Fruit fly (Drosophila melanogaster) whole organism, embryonic: ENCODE measurements around the gene CG31495.

Experiments
- Asciz ChIP-seq: fragments of 200-800 bp; sonication (Bioruptor generic); optimal IDR thresholded peaks from 2 replicates; lab custom pipeline; 2017; ENCODE audit warnings: missing biosample characterization, mild to moderate bottlenecking, missing genetic modification characterization, missing genetic modification reagents
- Blimp-1 ChIP-seq: fragments of 200-800 bp; sonication (Bioruptor generic); optimal IDR thresholded peaks from 3 replicates; lab custom pipeline; 2018; ENCODE audit warnings: missing biosample characterization, missing genetic modification characterization, mild to moderate bottlenecking, moderate library complexity, missing genetic modification reagents
- CG10959 ChIP-seq: fragments of 200-800 bp; sonication (Bioruptor generic); IDR thresholded peaks from 2 replicates; pipeline ENCODE4 v1.3.6; 2022; ENCODE audit warnings: missing biosample characterization, missing genetic modification characterization
- CG10979 ChIP-seq: fragments of 200-800 bp; sonication (Bioruptor generic); optimal IDR thresholded peaks from 2 replicates; lab custom pipeline; 2018; ENCODE audit warnings: missing biosample characterization, mild to moderate bottlenecking, missing genetic modification characterization, moderate library complexity
- CG11560 ChIP-seq: fragments of 200-800 bp; sonication (Bioruptor generic); IDR thresholded peaks from 3 replicates; pipeline ENCODE4 v1.3.6; 2022; ENCODE audit warnings: missing biosample characterization, missing genetic modification characterization
- CG12155 ChIP-seq: fragments of 200-800 bp; sonication (Bioruptor generic); optimal IDR thresholded peaks from 3 replicates; lab custom pipeline; 2016; ENCODE audit warnings: missing biosample characterization, missing genetic modification characterization
- CG13424 ChIP-seq: fragments of 200-800 bp; sonication (Bioruptor generic); optimal IDR thresholded peaks from 2 replicates; lab custom pipeline; 2019; ENCODE audit warnings: missing biosample characterization, mild to moderate bottlenecking, missing genetic modification characterization, moderate library complexity
- CG15073 ChIP-seq: fragments of 200-800 bp; sonication (Bioruptor generic); optimal IDR thresholded peaks from 2 replicates; lab custom pipeline; 2016; ENCODE audit warnings: missing biosample characterization, missing genetic modification characterization
- CG15269 ChIP-seq: fragments of 200-800 bp; sonication (Bioruptor generic); optimal IDR thresholded peaks from 2 replicates; lab custom pipeline; 2018; ENCODE audit warnings: missing biosample characterization, mild to moderate bottlenecking, missing genetic modification characterization, moderate library complexity
- CG1647 ChIP-seq: fragments of 200-800 bp; sonication (Bioruptor generic); optimal IDR thresholded peaks from 3 replicates; lab custom pipeline; 2016; ENCODE audit warnings: missing biosample characterization, missing genetic modification characterization
- CG18476 ChIP-seq: fragments of 200-800 bp; sonication (Bioruptor generic); optimal IDR thresholded peaks from 2 replicates; lab custom pipeline; 2016; ENCODE audit warnings: missing biosample characterization, mild to moderate bottlenecking, missing genetic modification characterization
- CG18764 ChIP-seq: fragments of 200-800 bp; sonication (Bioruptor generic); optimal IDR thresholded peaks from 3 replicates; lab custom pipeline; 2016; ENCODE audit warnings: missing biosample characterization, missing genetic modification characterization
- CG2875 ChIP-seq: fragments of 200-800 bp; sonication (Bioruptor generic); optimal IDR thresholded peaks from 2 replicates; lab custom pipeline; 2017; ENCODE audit warnings: missing biosample characterization, mild to moderate bottlenecking, missing genetic modification characterization, missing genetic modification reagents
- CG30020 ChIP-seq: fragments of 200-800 bp; optimal IDR thresholded peaks from 2 replicates; lab custom pipeline; 2019; ENCODE audit warnings: missing biosample characterization, mild to moderate bottlenecking, missing genetic modification characterization, moderate library complexity
- CG31365 ChIP-seq: fragments of 200-800 bp; sonication (Bioruptor generic); optimal IDR thresholded peaks from 2 replicates; lab custom pipeline; 2018; ENCODE audit warnings: missing biosample characterization, mild to moderate bottlenecking, missing genetic modification characterization
- CG33213 ChIP-seq: fragments of 200-800 bp; sonication (Bioruptor generic); optimal IDR thresholded peaks from 3 replicates; lab custom pipeline; 2016; ENCODE audit warnings: missing biosample characterization, missing genetic modification characterization
- CG34422 ChIP-seq: fragments of 200-800 bp; sonication (Bioruptor generic); IDR thresholded peaks from 3 replicates; pipeline ENCODE4 v1.3.6; 2022; ENCODE audit warnings: missing biosample characterization, missing genetic modification characterization
- CG4360 ChIP-seq: fragments of 200-800 bp; sonication (Bioruptor generic); IDR thresholded peaks from 2 replicates; pipeline ENCODE4 v1.3.6; 2022; ENCODE audit warnings: missing biosample characterization, missing genetic modification characterization
- CG6175 ChIP-seq: fragments of 200-800 bp; sonication (Bioruptor generic); IDR thresholded peaks from 3 replicates; pipeline ENCODE4 v1.3.6; 2022; ENCODE audit warnings: missing biosample characterization, missing genetic modification characterization
- CG6683 ChIP-seq: fragments of 200-800 bp; sonication (Bioruptor generic); optimal IDR thresholded peaks from 2 replicates; lab custom pipeline; 2017; ENCODE audit warnings: missing biosample characterization, mild to moderate bottlenecking, missing genetic modification characterization, missing genetic modification reagents
- CG6854 ChIP-seq: fragments of 200-800 bp; sonication (Bioruptor generic); optimal IDR thresholded peaks from 3 replicates; lab custom pipeline; 2017; ENCODE audit warnings: missing biosample characterization, mild to moderate bottlenecking, missing genetic modification characterization
- CG8478 ChIP-seq: fragments of >200 bp; optimal IDR thresholded peaks from 2 replicates; lab custom pipeline; 2018
- Chrac-16 ChIP-seq: fragments of 200-800 bp; sonication (Bioruptor generic); optimal IDR thresholded peaks from 3 replicates; lab custom pipeline; 2016; ENCODE audit warnings: missing biosample characterization, missing genetic modification characterization
- Dip2 ChIP-seq: fragments of 200-800 bp; sonication (Bioruptor generic); IDR thresholded peaks from 2 replicates; pipeline ENCODE4 v1.3.6; 2022; ENCODE audit warnings: missing biosample characterization, missing genetic modification characterization
- Dref ChIP-seq: fragments of 200-800 bp; sonication (Bioruptor generic); IDR thresholded peaks from 2 replicates; pipeline ENCODE4 v1.3.6; 2022; ENCODE audit warnings: missing biosample characterization, missing genetic modification characterization
- HLH4C ChIP-seq: fragments of 200-800 bp; sonication (Bioruptor generic); IDR thresholded peaks from 3 replicates; pipeline ENCODE4 v1.3.6; 2022; ENCODE audit warnings: missing biosample characterization, missing genetic modification characterization; ENCODE audit not compliant: partially characterized antibody
- Nf-YB ChIP-seq: fragments of 200-800 bp; sonication (Bioruptor generic); optimal IDR thresholded peaks from 3 replicates; lab custom pipeline; 2019; ENCODE audit warnings: missing biosample characterization, mild to moderate bottlenecking, missing genetic modification characterization, moderate library complexity
- Nf-YC ChIP-seq: fragments of 200-800 bp; optimal IDR thresholded peaks from 3 replicates; lab custom pipeline; 2019; ENCODE audit warnings: missing biosample characterization, mild to moderate bottlenecking, missing genetic modification characterization, moderate library complexity
- Ravus ChIP-seq: fragments of 200-800 bp; sonication (Bioruptor generic); IDR thresholded peaks from 2 replicates; pipeline ENCODE4 v1.3.6; 2022; ENCODE audit warnings: missing biosample characterization, missing genetic modification characterization
- Sin3A ChIP-seq: fragments of >200 bp; optimal IDR thresholded peaks from 2 replicates; lab custom pipeline; 2018
- Ssrp ChIP-seq: fragments of 200-800 bp; sonication (Bioruptor generic); optimal IDR thresholded peaks from 2 replicates; lab custom pipeline; 2018; ENCODE audit warnings: missing biosample characterization, mild to moderate bottlenecking, missing genetic modification characterization, moderate library complexity
- ac ChIP-seq: fragments of 200-800 bp; sonication (Bioruptor generic); optimal IDR thresholded peaks from 3 replicates; lab custom pipeline; 2017; ENCODE audit warnings: missing biosample characterization, mild to moderate bottlenecking, missing genetic modification characterization
- cato ChIP-seq: fragments of 200-800 bp; sonication (Bioruptor generic); optimal IDR thresholded peaks from 2 replicates; lab custom pipeline; 2016; ENCODE audit warnings: missing biosample characterization, missing genetic modification characterization, borderline replicate concordance
- chif ChIP-seq, 2 experiments: fragments of 200-800 bp; sonication (Bioruptor generic); optimal IDR thresholded peaks; 3 replicates each; lab custom pipeline; 2016; ENCODE audit warnings: missing biosample characterization in 2 of 2, missing genetic modification characterization in 2 of 2
- chm ChIP-seq: fragments of 200-800 bp; sonication (Bioruptor generic); IDR thresholded peaks from 2 replicates; pipeline ENCODE4 v1.3.6; 2022; ENCODE audit warnings: missing biosample characterization, missing genetic modification characterization
- dmrt99B ChIP-seq: fragments of 200-800 bp; sonication (Bioruptor generic); optimal IDR thresholded peaks from 2 replicates; lab custom pipeline; 2018; ENCODE audit warnings: missing biosample characterization, mild to moderate bottlenecking, missing genetic modification characterization, moderate library complexity
- dysf ChIP-seq: fragments of 200-800 bp; sonication (Bioruptor generic); IDR thresholded peaks from 3 replicates; pipeline ENCODE4 v1.3.6; 2022; ENCODE audit warnings: missing biosample characterization, missing genetic modification characterization
- emc ChIP-seq: fragments of 200-800 bp; sonication (Bioruptor generic); optimal IDR thresholded peaks from 2 replicates; lab custom pipeline; 2016; ENCODE audit warnings: missing biosample characterization, missing genetic modification characterization
- ems ChIP-seq: fragments of 200-800 bp; sonication (Bioruptor generic); optimal IDR thresholded peaks from 3 replicates; lab custom pipeline; 2016; ENCODE audit warnings: missing biosample characterization, missing genetic modification characterization
- en ChIP-seq: fragments of 200-800 bp; sonication (Bioruptor generic); optimal IDR thresholded peaks from 2 replicates; lab custom pipeline; 2016; ENCODE audit warnings: missing biosample characterization, missing genetic modification characterization
- esg ChIP-seq: fragments of 200-800 bp; sonication (Bioruptor generic); conservative IDR thresholded peaks from 2 replicates; pipeline ENCODE4 v1.3.6; 2022; ENCODE audit warnings: missing biosample characterization, missing genetic modification characterization
- gem ChIP-seq: fragments of 200-800 bp; sonication (Bioruptor generic); optimal IDR thresholded peaks from 2 replicates; lab custom pipeline; 2019; ENCODE audit warnings: missing biosample characterization, mild to moderate bottlenecking, missing genetic modification characterization, moderate library complexity
- grn ChIP-seq: fragments of 200-800 bp; sonication (Bioruptor generic); optimal IDR thresholded peaks from 3 replicates; lab custom pipeline; 2017; ENCODE audit warnings: missing biosample characterization, missing genetic modification characterization
- gsb ChIP-seq: fragments of 200-800 bp; sonication (Bioruptor generic); IDR thresholded peaks from 2 replicates; pipeline ENCODE4 v1.3.6; 2022; ENCODE audit warnings: missing biosample characterization, missing genetic modification characterization
- lov ChIP-seq, 2 experiments: fragments of 200-800 bp in 1 of 2; fragments of >200 bp in 1 of 2; sonication (Bioruptor generic) in 1 of 2; IDR thresholded peaks in 1 of 2; optimal IDR thresholded peaks in 1 of 2; 2 replicates in 1 of 2; 3 replicates in 1 of 2; pipeline versions ENCODE4 v1.3.6 to Lab custom; 2017 to 2022; ENCODE audit warnings: missing biosample characterization in 1 of 2, missing genetic modification characterization in 1 of 2
- mam ChIP-seq: fragments of 200-800 bp; sonication (Bioruptor generic); optimal IDR thresholded peaks from 3 replicates; lab custom pipeline; 2016; ENCODE audit warnings: missing biosample characterization, missing genetic modification characterization
- mld ChIP-seq: fragments of 200-800 bp; sonication (Bioruptor generic); IDR thresholded peaks from 3 replicates; pipeline ENCODE4 v1.3.6; 2022; ENCODE audit warnings: missing biosample characterization, missing genetic modification characterization; ENCODE audit not compliant: partially characterized antibody
- phol ChIP-seq: fragments of 200-800 bp; sonication (Bioruptor generic); optimal IDR thresholded peaks from 3 replicates; lab custom pipeline; 2018; ENCODE audit warnings: missing biosample characterization, mild to moderate bottlenecking, missing genetic modification characterization, moderate library complexity
- pnt ChIP-seq: fragments of 200-800 bp; sonication (Bioruptor generic); optimal IDR thresholded peaks from 3 replicates; lab custom pipeline; 2016; ENCODE audit warnings: missing biosample characterization, missing genetic modification characterization
- salm ChIP-seq: fragments of 200-800 bp; sonication (Bioruptor generic); optimal IDR thresholded peaks from 2 replicates; lab custom pipeline; 2018; ENCODE audit warnings: missing biosample characterization, mild to moderate bottlenecking, missing genetic modification characterization
- shn ChIP-seq: fragments of 200-800 bp; sonication (Bioruptor generic); optimal IDR thresholded peaks from 3 replicates; lab custom pipeline; 2016; ENCODE audit warnings: missing biosample characterization, missing genetic modification characterization
- sqz ChIP-seq: fragments of 200-800 bp; sonication (Bioruptor generic); optimal IDR thresholded peaks from 3 replicates; lab custom pipeline; 2018; ENCODE audit warnings: missing biosample characterization, mild to moderate bottlenecking, missing genetic modification characterization

The CG31495 gene

DNA sequence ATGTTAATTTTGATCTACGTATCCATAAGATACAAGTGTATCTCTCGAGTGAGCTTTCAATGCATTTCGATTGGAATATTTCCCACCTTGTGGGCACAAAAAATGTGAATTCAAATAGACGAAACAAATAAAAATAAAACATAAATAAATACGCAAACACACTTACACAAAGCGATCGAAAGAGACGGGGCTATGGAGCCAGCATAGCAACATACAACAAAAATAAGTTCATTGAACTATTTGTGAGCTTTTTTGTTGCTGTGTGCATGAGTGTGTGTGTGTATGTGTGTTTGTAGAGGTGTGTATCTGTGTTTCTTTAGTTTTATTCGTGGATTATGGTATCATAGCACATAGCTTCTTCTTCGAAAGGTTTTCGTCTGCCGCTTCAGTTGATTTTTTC lies 19.3 kb downstream of the CG31495 start (continued):
- TF ChIP-seq emc (GFP tag; lab: Kevin White, UChicago), result no peak
- no peak for TF ChIP-seq en (GFP tag; lab: Kevin White, UChicago)
- no peak for TF ChIP-seq CG34422 (GFP tag; lab: Robert Waterston, UW)
- TF ChIP-seq CG33213 (GFP tag; lab: Kevin White, UChicago), result no peak
- TF ChIP-seq mam (GFP tag; lab: Kevin White, UChicago), result no peak
- TF ChIP-seq Chrac-16, result no peak
- no peak for TF ChIP-seq chm (GFP tag; lab: Robert Waterston, UW)
- no peak for TF ChIP-seq CG6854 (GFP tag; lab: Kevin White, UChicago)
- TF ChIP-seq phol, result no peak
- TF ChIP-seq CG8478, result no peak
- TF ChIP-seq Sin3A (lab: Kevin White, UChicago), result no peak
- TF ChIP-seq lov (optimal IDR thresholded peaks at IDR 0.05; lab: Kevin White, UChicago), result no peak
- no peak for TF ChIP-seq lov (GFP tag; IDR thresholded peaks at IDR 0.05; lab: Robert Waterston, UW)
- no peak for TF ChIP-seq CG30020 (tag; lab: Kevin White, UChicago)
- TF ChIP-seq CG15073 (GFP tag; lab: Kevin White, UChicago), result no peak
- no peak for TF ChIP-seq dysf (GFP tag; lab: Robert Waterston, UW)
- no peak for TF ChIP-seq Nf-YB (GFP tag; lab: Kevin White, UChicago)
- TF ChIP-seq CG6175, result no peak
- no peak for TF ChIP-seq CG13424
- no peak for TF ChIP-seq pnt (GFP tag; lab: Kevin White, UChicago)
- no peak for TF ChIP-seq CG10959 (GFP tag; lab: Robert Waterston, UW)
- TF ChIP-seq CG18764 (GFP tag; lab: Kevin White, UChicago), result no peak
- TF ChIP-seq esg (GFP tag; lab: Robert Waterston, UW), result no peak
- TF ChIP-seq gem (tag; lab: Kevin White, UChicago), result peak; percentile 34
- TF ChIP-seq CG6683 (GFP tag; lab: Kevin White, UChicago), result no peak
- no peak for TF ChIP-seq CG10979 (tag; lab: Kevin White, UChicago)
- TF ChIP-seq CG4360 (GFP tag; lab: Robert Waterston, UW), result peak; percentile 48; the same call in 1 of the 2 replicates
- TF ChIP-seq Nf-YC, result no peak
- TF ChIP-seq Blimp-1, result peak; percentile 56
- no peak for TF ChIP-seq CG11560 (tag; lab: Robert Waterston, UW)
- TF ChIP-seq chif (GFP tag; optimal IDR thresholded peaks at IDR 0.05; lab: Kevin White, UChicago), result no peak
- no peak for TF ChIP-seq Dip2 (GFP tag; lab: Robert Waterston, UW)
- TF ChIP-seq CG1647 (GFP tag; lab: Kevin White, UChicago), result no peak
- no peak for TF ChIP-seq CG15269 (tag; lab: Kevin White, UChicago)
- TF ChIP-seq CG2875 (GFP tag; lab: Kevin White, UChicago), result peak; percentile 17
- TF ChIP-seq salm (tag; lab: Kevin White, UChicago), result peak; percentile 35
- TF ChIP-seq Dref (GFP tag; lab: Robert Waterston, UW), result no peak
- TF ChIP-seq gsb (GFP tag; lab: Robert Waterston, UW), result no peak
- peak; percentile 16 for TF ChIP-seq dmrt99B (tag; lab: Kevin White, UChicago)
- TF ChIP-seq HLH4C (GFP tag; lab: Robert Waterston, UW), result no peak
- no peak for TF ChIP-seq sqz (GFP tag; lab: Kevin White, UChicago)
- no peak for TF ChIP-seq CG18476 (GFP tag; lab: Kevin White, UChicago)
- TF ChIP-seq cato, result no peak
- no peak for TF ChIP-seq Ravus
- TF ChIP-seq ems (GFP tag; lab: Kevin White, UChicago), result no peak
- peak; percentile 57 for TF ChIP-seq Asciz (GFP tag; lab: Kevin White, UChicago)
- no peak for TF ChIP-seq grn
- no peak for TF ChIP-seq mld (GFP tag; lab: Robert Waterston, UW)
- no peak for TF ChIP-seq ac (GFP tag; lab: Kevin White, UChicago)
- no peak for TF ChIP-seq Ssrp
- TF ChIP-seq CG31365 (tag; lab: Kevin White, UChicago), result no peak
- no peak for TF ChIP-seq CG12155 (GFP tag; lab: Kevin White, UChicago)
- TF ChIP-seq shn, result no peak
